Worm (Caenorhabditis elegans) whole organism, L4 larva: ENCODE results near the gene ints-6.

ENCODE experiments used
- F49E8.2 ChIP-seq: sonication (generic microtip); optimal IDR thresholded peaks from 2 replicates; lab custom pipeline; 2016; ENCODE audit warnings: missing compliant biosample characterization, mild to moderate bottlenecking, missing genetic modification characterization, borderline replicate concordance
- T20F7.1 ChIP-seq: fragments of 200-800 bp; sonication (Bioruptor generic); optimal IDR thresholded peaks from 2 replicates; lab custom pipeline; 2018; ENCODE audit warnings: mild to moderate bottlenecking, missing genetic modification characterization, missing compliant biosample characterization
- T26A8.4 ChIP-seq: fragments of 200-800 bp; sonication (Bioruptor generic); IDR thresholded peaks from 2 replicates; pipeline ENCODE4 v1.3.6; 2022; ENCODE audit warnings: missing genetic modification characterization, missing compliant biosample characterization
- Y48G9A.11 ChIP-seq: fragments of 200-800 bp; sonication (Bioruptor generic); IDR thresholded peaks from 2 replicates; pipeline ENCODE4 v1.3.6; 2022; ENCODE audit warnings: missing genetic modification reagents, missing genetic modification characterization, missing compliant biosample characterization
- Y5F2A.4 ChIP-seq: fragments of 200-800 bp; sonication (Bioruptor generic); optimal IDR thresholded peaks from 2 replicates; lab custom pipeline; 2018; ENCODE audit warnings: mild to moderate bottlenecking, missing genetic modification characterization, missing compliant biosample characterization
- Y75B8A.6 ChIP-seq: fragments of 200-800 bp; sonication (Bioruptor generic); IDR thresholded peaks from 2 replicates; pipeline ENCODE4 v1.3.6; 2022; ENCODE audit warnings: missing genetic modification reagents, missing genetic modification characterization, missing compliant biosample characterization
- ZK337.2 ChIP-seq: fragments of 200-800 bp; sonication (Bioruptor generic); IDR thresholded peaks from 2 replicates; pipeline ENCODE4 v1.3.6; 2022; ENCODE audit warnings: missing genetic modification reagents, missing genetic modification characterization, missing compliant biosample characterization
- aha-1 ChIP-seq: fragments of 150-350 bp; peaks from one replicate; lab custom pipeline; 2014; ENCODE audit warnings: missing biosample characterization, missing genetic modification characterization
- aly-2 ChIP-seq: sonication (generic microtip); optimal IDR thresholded peaks from 2 replicates; lab custom pipeline; 2018; ENCODE audit warnings: missing biosample characterization, missing genetic modification characterization
- ceh-62 ChIP-seq: sonication (generic microtip); optimal IDR thresholded peaks from 2 replicates; lab custom pipeline; 2017; ENCODE audit warnings: missing biosample characterization, missing genetic modification characterization
- ceh-82 ChIP-seq: sonication (generic microtip); optimal IDR thresholded peaks from 2 replicates; lab custom pipeline; 2017; ENCODE audit warnings: missing biosample characterization, missing genetic modification characterization
- cey-2 ChIP-seq: sonication (generic microtip); optimal IDR thresholded peaks from 3 replicates; lab custom pipeline; 2017; ENCODE audit warnings: missing genetic modification characterization, mild to moderate bottlenecking, missing compliant biosample characterization, antibody characterized with exemption, borderline replicate concordance; ENCODE audit not compliant: insufficient read depth
- daf-12 ChIP-seq: fragments of 150-350 bp; optimal IDR thresholded peaks from 2 replicates; lab custom pipeline; 2014; ENCODE audit warnings: missing biosample characterization, missing genetic modification reagents, missing genetic modification characterization
- daf-19 ChIP-seq: fragments of 200-800 bp; sonication (Bioruptor generic); conservative IDR thresholded peaks from 2 replicates; pipeline ENCODE4 v1.3.6; 2022; ENCODE audit warnings: missing genetic modification characterization, missing compliant biosample characterization
- dmd-6 ChIP-seq: fragments of 200-800 bp; sonication (Bioruptor generic); IDR thresholded peaks from 2 replicates; pipeline ENCODE4 v1.3.6; 2022; ENCODE audit warnings: missing genetic modification reagents, missing genetic modification characterization, missing compliant biosample characterization
- dmd-8 ChIP-seq: fragments of 200-800 bp; sonication (Bioruptor generic); IDR thresholded peaks from 2 replicates; pipeline ENCODE4 v1.3.6; 2022; ENCODE audit warnings: missing genetic modification characterization, missing compliant biosample characterization
- dpl-1 ChIP-seq: fragments of 150-350 bp; optimal IDR thresholded peaks from 2 replicates; lab custom pipeline; 2014; ENCODE audit warnings: missing biosample characterization, missing genetic modification reagents, missing genetic modification characterization
- egl-27 ChIP-seq: sonication (generic microtip); optimal IDR thresholded peaks from 3 replicates; lab custom pipeline; 2017; ENCODE audit warnings: missing biosample characterization, missing genetic modification reagents, missing genetic modification characterization
- egl-43 ChIP-seq: fragments of 200-800 bp; sonication (Bioruptor generic); IDR thresholded peaks from 2 replicates; pipeline ENCODE4 v1.3.6; 2022; ENCODE audit warnings: missing genetic modification reagents, missing genetic modification characterization, missing compliant biosample characterization
- fos-1 ChIP-seq: fragments of 150-350 bp; optimal IDR thresholded peaks from 2 replicates; lab custom pipeline; 2014; ENCODE audit warnings: missing biosample characterization, missing genetic modification characterization
- hlh-30 ChIP-seq: sonication (generic microtip); optimal IDR thresholded peaks from 2 replicates; lab custom pipeline; 2017; ENCODE audit warnings: antibody characterized with exemption, mild to moderate bottlenecking, missing genetic modification characterization, missing compliant biosample characterization; ENCODE audit not compliant: insufficient read depth
- hmg-1.1 ChIP-seq: fragments of 200-800 bp; sonication (Bioruptor generic); IDR thresholded peaks from 2 replicates; pipeline ENCODE4 v1.3.6; 2022; ENCODE audit warnings: missing genetic modification reagents, missing genetic modification characterization, missing compliant biosample characterization
- lim-7 ChIP-seq: fragments of 200-800 bp; sonication (Bioruptor generic); IDR thresholded peaks from 2 replicates; pipeline ENCODE4 v1.3.6; 2022; ENCODE audit warnings: missing genetic modification characterization, missing compliant biosample characterization
- lin-13 ChIP-seq: fragments of 150-350 bp; optimal IDR thresholded peaks from 2 replicates; lab custom pipeline; 2014; ENCODE audit warnings: missing biosample characterization, missing genetic modification reagents, missing genetic modification characterization
- lin-29 ChIP-seq: fragments of 200-800 bp; sonication (Bioruptor generic); IDR thresholded peaks from 2 replicates; pipeline ENCODE4 v1.3.6; 2022; ENCODE audit warnings: missing genetic modification reagents, missing genetic modification characterization, missing compliant biosample characterization
- madf-5 ChIP-seq, 2 experiments: fragments of 200-800 bp; sonication (Bioruptor generic); IDR thresholded peaks; 2 replicates each; pipeline ENCODE4 v1.3.6; 2022; ENCODE audit warnings: missing compliant biosample characterization in 2 of 2, missing genetic modification characterization in 2 of 2
- madf-9 ChIP-seq: fragments of 200-800 bp; sonication (Bioruptor generic); conservative IDR thresholded peaks from 2 replicates; pipeline ENCODE4 v1.3.6; 2022; ENCODE audit warnings: missing genetic modification reagents, missing genetic modification characterization, missing compliant biosample characterization
- mdt-29 ChIP-seq: fragments of 200-800 bp; sonication (Bioruptor generic); IDR thresholded peaks from 2 replicates; pipeline ENCODE4 v1.3.6; 2022; ENCODE audit warnings: missing genetic modification reagents, missing genetic modification characterization, missing compliant biosample characterization
- nhr-11 ChIP-seq: fragments of 150-350 bp; optimal IDR thresholded peaks from 2 replicates; lab custom pipeline; 2014; ENCODE audit warnings: missing biosample characterization, missing genetic modification characterization
- nhr-237 ChIP-seq: sonication (generic microtip); optimal IDR thresholded peaks from 2 replicates; lab custom pipeline; 2017; ENCODE audit warnings: missing biosample characterization, missing genetic modification characterization
- nhr-25 ChIP-seq: sonication (generic microtip); optimal IDR thresholded peaks from 2 replicates; lab custom pipeline; 2017; ENCODE audit warnings: missing genetic modification characterization, mild to moderate bottlenecking, missing compliant biosample characterization, antibody characterized with exemption, moderate library complexity, borderline replicate concordance; ENCODE audit not compliant: insufficient read depth
- nhr-41 ChIP-seq: fragments of 200-800 bp; sonication (Bioruptor generic); IDR thresholded peaks from 2 replicates; pipeline ENCODE4 v1.3.6; 2022; ENCODE audit warnings: missing genetic modification reagents, missing genetic modification characterization, missing compliant biosample characterization
- nhr-48 ChIP-seq: sonication (generic microtip); optimal IDR thresholded peaks from 2 replicates; lab custom pipeline; 2016; ENCODE audit warnings: mild to moderate bottlenecking, missing genetic modification characterization, missing compliant biosample characterization
- nhr-76 ChIP-seq: fragments of 150-350 bp; optimal IDR thresholded peaks from 2 replicates; lab custom pipeline; 2014; ENCODE audit warnings: missing biosample characterization, missing genetic modification characterization
- saeg-2 ChIP-seq: fragments of 200-800 bp; sonication (Bioruptor generic); IDR thresholded peaks from 2 replicates; pipeline ENCODE4 v1.3.6; 2022; ENCODE audit warnings: missing genetic modification reagents, missing genetic modification characterization, missing compliant biosample characterization
- set-16 ChIP-seq: fragments of 200-800 bp; sonication (Bioruptor generic); IDR thresholded peaks from 2 replicates; pipeline ENCODE4 v1.3.6; 2022; ENCODE audit warnings: missing genetic modification reagents, missing genetic modification characterization, missing compliant biosample characterization
- skn-1 ChIP-seq: fragments of 150-350 bp; optimal IDR thresholded peaks from 2 replicates; lab custom pipeline; 2014; ENCODE audit warnings: missing biosample characterization, missing genetic modification characterization
- snpc-1.2 ChIP-seq: fragments of 200-800 bp; sonication (Bioruptor generic); IDR thresholded peaks from 2 replicates; pipeline ENCODE4 v1.3.6; 2022; ENCODE audit warnings: missing genetic modification reagents, missing genetic modification characterization, missing compliant biosample characterization
- unc-62 ChIP-seq, 3 experiments: fragments of 150-350 bp in 1 of 3; sonication (generic microtip); optimal IDR thresholded peaks in 2 of 3; peaks in 1 of 3; 1 replicate in 1 of 3; 2 replicates in 2 of 3; lab custom pipeline; 2014 to 2017; ENCODE audit warnings: missing biosample characterization in 3 of 3, missing genetic modification characterization in 3 of 3, missing genetic modification reagents in 3 of 3, missing genotype in 1 of 3
- vab-7 ChIP-seq: fragments of 200-800 bp; sonication (Bioruptor generic); IDR thresholded peaks from 2 replicates; pipeline ENCODE4 v1.3.6; 2022; ENCODE audit warnings: missing genetic modification reagents, missing genetic modification characterization, missing compliant biosample characterization
- zfp-2 ChIP-seq: sonication (generic microtip); optimal IDR thresholded peaks from 2 replicates; lab custom pipeline; 2016; ENCODE audit warnings: mild to moderate bottlenecking, missing genetic modification characterization, missing compliant biosample characterization
- zfp-3 ChIP-seq: fragments of 200-800 bp; sonication (Bioruptor generic); conservative IDR thresholded peaks from 2 replicates; pipeline ENCODE4 v1.3.6; 2022; ENCODE audit warnings: missing genetic modification reagents, missing genetic modification characterization, missing compliant biosample characterization
- zip-11 ChIP-seq: fragments of 200-800 bp; sonication (Bioruptor generic); IDR thresholded peaks from 2 replicates; pipeline ENCODE4 v1.3.6; 2022; ENCODE audit warnings: missing genetic modification characterization, missing compliant biosample characterization
- ztf-7 ChIP-seq: fragments of 150-350 bp; optimal IDR thresholded peaks from 2 replicates; lab custom pipeline; 2014; ENCODE audit warnings: missing biosample characterization, missing genetic modification characterization

ints-6 gene

DNA sequence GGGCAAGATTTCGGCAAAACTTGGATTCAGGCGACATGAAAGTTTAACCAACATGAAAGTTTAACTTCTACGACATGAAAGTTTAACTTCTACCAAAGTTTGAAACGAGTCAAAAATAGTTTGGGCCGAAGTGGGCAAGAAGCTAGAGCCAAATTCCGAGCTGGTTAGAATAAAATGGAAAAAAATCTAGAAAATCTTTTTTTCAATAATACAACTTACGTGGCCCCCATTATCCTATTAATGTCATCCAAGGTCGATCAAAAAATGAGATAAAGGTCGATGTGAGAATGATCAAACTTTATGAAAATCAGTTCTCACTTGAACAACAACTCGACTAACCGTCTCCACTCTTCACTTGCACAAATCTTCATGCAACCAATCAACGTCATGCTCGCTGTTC lies 14.2 kb upstream of the ints-6 start, which contains the start of gene F08B4.8:
TSS of gene F08B4.8 (plus strand) at position 301 of the 400 bp plus-strand sequence.
- TF ChIP-seq F49E8.2 (tag; lab: Kevin White, UChicago) (no peak), zip-11 (GFP tag; lab: Robert Waterston, UW) (no peak), fos-1 (no peak), set-16 (GFP tag; lab: Robert Waterston, UW) (no peak), ztf-7 (no peak), madf-5 (GFP tag; IDR thresholded peaks at IDR 0.05; lab: Robert Waterston, UW) (no peak), egl-27 (tag; lab: Kevin White, UChicago) (no peak), vab-7 (GFP tag; lab: Robert Waterston, UW) (no peak), egl-43 (no peak), cey-2 (tag; lab: Kevin White, UChicago) (no peak), lim-7 (GFP tag; lab: Robert Waterston, UW) (no peak), lin-13 (GFP tag; lab: Kevin White, UChicago) (no peak), dmd-6 (GFP tag; lab: Robert Waterston, UW) (no peak), nhr-11 (no peak), Y5F2A.4 (GFP tag; lab: Kevin White, UChicago) (no peak), Y75B8A.6 (no peak), nhr-41 (GFP tag; lab: Robert Waterston, UW) (no peak), hmg-1.1 (GFP tag; lab: Robert Waterston, UW) (no peak), ceh-82 (tag; lab: Kevin White, UChicago) (no peak), Y48G9A.11 (no peak)
- TF ChIP-seq, all 104 proteins: peak for 0

DNA sequence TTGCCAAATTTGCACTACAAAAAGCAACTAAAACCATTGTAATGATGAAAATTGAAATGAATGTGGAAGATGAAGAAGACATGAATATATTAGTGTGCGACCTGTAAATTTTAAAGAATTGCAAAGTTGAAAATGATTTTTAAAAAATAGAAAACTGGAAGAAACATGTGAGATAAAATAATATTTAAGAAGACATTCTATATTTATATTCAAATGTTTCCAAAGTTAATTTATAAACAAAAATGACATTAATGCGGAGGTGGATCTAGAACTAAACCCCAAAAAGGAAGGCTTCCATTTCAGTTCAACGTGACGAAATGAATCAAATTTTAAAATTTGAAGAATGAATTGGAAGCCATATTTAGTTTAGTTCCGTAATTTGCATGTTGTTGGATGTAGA lies 12.3 kb upstream of the ints-6 start, which contains the start of gene nlp-60:
TSS of gene nlp-60 (minus strand) at position 101 of the 400 bp plus-strand sequence.
- TF ChIP-seq ceh-62: no peak
- no peak for TF ChIP-seq mdt-29 (GFP tag; lab: Robert Waterston, UW)
- TF ChIP-seq saeg-2 (GFP tag; lab: Robert Waterston, UW): no peak
- no peak for TF ChIP-seq nhr-237 (tag; lab: Kevin White, UChicago)
- TF ChIP-seq zfp-3: no peak
- TF ChIP-seq Y75B8A.6: no peak
- no peak for TF ChIP-seq ZK337.2
- no peak for TF ChIP-seq set-16 (GFP tag; lab: Robert Waterston, UW)
- no peak for TF ChIP-seq daf-12 (tag; lab: Kevin White, UChicago)
- TF ChIP-seq daf-19: no peak
- TF ChIP-seq snpc-1.2: no peak
- no peak for TF ChIP-seq unc-62 (GFP tag; optimal IDR thresholded peaks at IDR 0.05 in 1 of 2; lab: Kevin White, UChicago)
- no peak for TF ChIP-seq unc-62 (tag; optimal IDR thresholded peaks at IDR 0.05; lab: Kevin White, UChicago)
- TF ChIP-seq nhr-76 (tag; lab: Kevin White, UChicago): no peak
- TF ChIP-seq hlh-30 (tag; lab: Kevin White, UChicago): no peak
- TF ChIP-seq lim-7 (GFP tag; lab: Robert Waterston, UW): no peak
- TF ChIP-seq aha-1 (tag; lab: Kevin White, UChicago): no peak
- no peak for TF ChIP-seq nhr-25 (tag; lab: Kevin White, UChicago)

DNA sequence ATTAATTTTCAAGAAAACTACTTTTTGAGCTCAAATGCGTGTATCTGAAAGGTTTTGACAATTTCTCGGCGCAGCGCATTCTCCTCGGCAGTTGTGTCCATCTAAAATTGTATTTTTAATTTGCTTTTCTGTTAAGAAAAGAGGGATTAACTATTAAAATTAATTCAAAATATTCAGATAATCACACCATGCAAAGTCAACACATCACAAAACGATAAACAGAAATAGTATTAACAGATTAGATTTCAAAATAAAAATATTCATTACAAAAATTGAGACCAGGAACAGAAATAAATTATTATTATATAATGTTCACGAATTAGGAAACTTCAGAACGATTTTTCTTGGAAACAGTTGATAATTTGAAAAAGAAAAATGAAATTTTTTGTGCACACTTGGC lies 5.0 kb upstream of the ints-6 start, which contains the start of gene pole-2:
TSS of gene pole-2 (minus strand) at position 101 of the 400 bp plus-strand sequence.
- TF ChIP-seq nhr-11: no peak
- no peak for TF ChIP-seq dmd-8
- TF ChIP-seq snpc-1.2: no peak
- no peak for TF ChIP-seq egl-27 (tag; lab: Kevin White, UChicago)
- TF ChIP-seq dpl-1 (GFP tag; lab: Kevin White, UChicago): no peak
- no peak for TF ChIP-seq zfp-2
- no peak for TF ChIP-seq aly-2
- no peak for TF ChIP-seq cey-2 (tag; lab: Kevin White, UChicago)
- no peak for TF ChIP-seq daf-19
- TF ChIP-seq madf-9 (GFP tag; lab: Robert Waterston, UW): no peak
- TF ChIP-seq nhr-48 (tag; lab: Kevin White, UChicago): no peak
- no peak for TF ChIP-seq lin-29 (GFP tag; lab: Robert Waterston, UW)
- TF ChIP-seq daf-12 (tag; lab: Kevin White, UChicago): no peak
- no peak for TF ChIP-seq T26A8.4
- TF ChIP-seq saeg-2 (GFP tag; lab: Robert Waterston, UW): no peak
- no peak for TF ChIP-seq T20F7.1 (GFP tag; lab: Kevin White, UChicago)
- TF ChIP-seq skn-1 (tag; lab: Kevin White, UChicago): no peak
- TF ChIP-seq lin-13 (GFP tag; lab: Kevin White, UChicago): no peak
- TF ChIP-seq fos-1: no peak
